Worm (Caenorhabditis elegans) whole organism, young adult: ENCODE results near the gene ceh-43.

Experiments used
- C06A6.2 ChIP-seq: fragments of 200-800 bp; sonication (Bioruptor generic); conservative IDR thresholded peaks from 2 replicates; pipeline ENCODE4 v1.3.6; 2022; ENCODE audit warnings: missing genetic modification characterization, missing compliant biosample characterization
- D2030.7 ChIP-seq: fragments of 200-800 bp; sonication (Bioruptor generic); IDR thresholded peaks from 2 replicates; pipeline ENCODE4 v1.3.6; 2022; ENCODE audit warnings: missing genetic modification reagents, missing genetic modification characterization, missing compliant biosample characterization
- F10E7.11 ChIP-seq: sonication (generic microtip); optimal IDR thresholded peaks from 2 replicates; lab custom pipeline; 2017; ENCODE audit warnings: mild to moderate bottlenecking, missing genetic modification characterization, moderate library complexity, missing compliant biosample characterization
- F33H1.4 ChIP-seq: fragments of 200-800 bp; sonication (Bioruptor generic); IDR thresholded peaks from 2 replicates; pipeline ENCODE4 v1.3.6; 2022; ENCODE audit warnings: missing genetic modification reagents, missing genetic modification characterization, missing compliant biosample characterization
- F57A8.1 ChIP-seq: fragments of 200-800 bp; sonication (Bioruptor generic); optimal IDR thresholded peaks from 2 replicates; lab custom pipeline; 2018; ENCODE audit warnings: mild to moderate bottlenecking, missing genetic modification characterization, moderate library complexity, missing compliant biosample characterization
- K11D2.4 ChIP-seq: fragments of 200-800 bp; sonication (Bioruptor generic); IDR thresholded peaks from 2 replicates; pipeline ENCODE4 v1.3.6; 2022; ENCODE audit warnings: missing genetic modification reagents, missing genetic modification characterization, missing compliant biosample characterization
- K12H6.12 ChIP-seq: fragments of 200-800 bp; sonication (Bioruptor generic); optimal IDR thresholded peaks from 2 replicates; lab custom pipeline; 2018; ENCODE audit warnings: mild to moderate bottlenecking, missing genetic modification characterization, missing compliant biosample characterization
- T07F8.4 ChIP-seq: sonication (generic microtip); optimal IDR thresholded peaks from 2 replicates; lab custom pipeline; 2016; ENCODE audit warnings: mild to moderate bottlenecking, missing genetic modification characterization, moderate library complexity, missing compliant biosample characterization
- Y53G8AR.9 ChIP-seq: fragments of 200-800 bp; sonication (Bioruptor generic); conservative IDR thresholded peaks from 2 replicates; pipeline ENCODE4 v1.3.6; 2022; ENCODE audit warnings: missing genetic modification reagents, missing genetic modification characterization, missing compliant biosample characterization
- Y95B8A.8 ChIP-seq: fragments of 200-800 bp; sonication (Bioruptor generic); IDR thresholded peaks from 2 replicates; pipeline ENCODE4 v1.3.6; 2022; ENCODE audit warnings: missing genetic modification reagents, missing genetic modification characterization, missing compliant biosample characterization
- ZK185.1 ChIP-seq: sonication (generic microtip); optimal IDR thresholded peaks from 2 replicates; lab custom pipeline; 2016; ENCODE audit warnings: mild to moderate bottlenecking, missing genetic modification characterization, missing compliant biosample characterization; ENCODE audit not compliant: poor library complexity, severe bottlenecking
- aptf-2 ChIP-seq: fragments of 200-800 bp; sonication (Bioruptor generic); conservative IDR thresholded peaks from 2 replicates; pipeline ENCODE4 v1.3.6; 2022; ENCODE audit warnings: missing genetic modification reagents, missing genetic modification characterization, missing compliant biosample characterization
- aptf-3 ChIP-seq: fragments of 200-800 bp; sonication (Bioruptor generic); IDR thresholded peaks from 2 replicates; pipeline ENCODE4 v1.3.6; 2022; ENCODE audit warnings: missing genetic modification characterization, missing compliant biosample characterization
- attf-3 ChIP-seq: fragments of 200-800 bp; sonication (Bioruptor generic); conservative IDR thresholded peaks from 2 replicates; pipeline ENCODE4 v1.3.6; 2022; ENCODE audit warnings: missing genetic modification reagents, missing genetic modification characterization, missing compliant biosample characterization
- attf-5 ChIP-seq: fragments of 200-800 bp; sonication (Bioruptor generic); optimal IDR thresholded peaks from 2 replicates; lab custom pipeline; 2018; ENCODE audit warnings: mild to moderate bottlenecking, missing genetic modification characterization, missing compliant biosample characterization
- cebp-2 ChIP-seq: fragments of 200-800 bp; sonication (Bioruptor generic); IDR thresholded peaks from 2 replicates; pipeline ENCODE4 v1.3.6; 2022; ENCODE audit warnings: missing genetic modification characterization, missing compliant biosample characterization
- ceh-100 ChIP-seq: fragments of 200-800 bp; sonication (Bioruptor generic); IDR thresholded peaks from 2 replicates; pipeline ENCODE4 v1.3.6; 2022; ENCODE audit warnings: missing genetic modification reagents, missing genetic modification characterization, missing compliant biosample characterization
- ceh-40 ChIP-seq: fragments of 200-800 bp; sonication (Bioruptor generic); IDR thresholded peaks from 2 replicates; pipeline ENCODE4 v1.3.6; 2022; ENCODE audit warnings: missing genetic modification characterization, missing compliant biosample characterization
- ceh-91 ChIP-seq: fragments of 200-800 bp; sonication (Bioruptor generic); IDR thresholded peaks from 2 replicates; pipeline ENCODE4 v1.3.6; 2022; ENCODE audit warnings: missing genetic modification reagents, missing genetic modification characterization, missing compliant biosample characterization
- dox-1 ChIP-seq: fragments of 200-800 bp; sonication (Bioruptor generic); IDR thresholded peaks from 2 replicates; pipeline ENCODE4 v1.3.6; 2022; ENCODE audit warnings: missing genetic modification reagents, missing genetic modification characterization, missing compliant biosample characterization
- dpl-1 ChIP-seq: fragments of 150-350 bp; optimal IDR thresholded peaks from 2 replicates; lab custom pipeline; 2014; ENCODE audit warnings: missing biosample characterization, missing genetic modification reagents, missing genetic modification characterization
- ekl-4 ChIP-seq: fragments of 200-800 bp; sonication (Bioruptor generic); IDR thresholded peaks from 2 replicates; pipeline ENCODE4 v1.3.6; 2022; ENCODE audit warnings: missing genetic modification reagents, missing genetic modification characterization, missing compliant biosample characterization
- ets-4 ChIP-seq: fragments of 200-800 bp; sonication (Bioruptor generic); optimal IDR thresholded peaks from 2 replicates; lab custom pipeline; 2018; ENCODE audit warnings: mild to moderate bottlenecking, missing genetic modification characterization, missing compliant biosample characterization
- hmg-1.2 ChIP-seq: fragments of 200-800 bp; sonication (Bioruptor generic); IDR thresholded peaks from 2 replicates; pipeline ENCODE4 v1.3.6; 2022; ENCODE audit warnings: missing genetic modification reagents, missing genetic modification characterization, missing compliant biosample characterization
- hsf-1 ChIP-seq: fragments of 200-800 bp; sonication (Bioruptor generic); IDR thresholded peaks from 2 replicates; pipeline ENCODE4 v1.3.6; 2022; ENCODE audit warnings: missing genetic modification reagents, missing genetic modification characterization, missing compliant biosample characterization
- lag-1 ChIP-seq: fragments of 200-800 bp; sonication (Bioruptor generic); IDR thresholded peaks from 2 replicates; pipeline ENCODE4 v1.3.6; 2022; ENCODE audit warnings: missing genetic modification reagents, missing genetic modification characterization, missing compliant biosample characterization
- let-607 ChIP-seq, 2 experiments: fragments of 200-800 bp in 1 of 2; sonication (Bioruptor generic) in 1 of 2; sonication (generic microtip) in 1 of 2; optimal IDR thresholded peaks; 2 replicates each; lab custom pipeline; 2016 to 2018; ENCODE audit warnings: mild to moderate bottlenecking in 2 of 2, missing compliant biosample characterization in 2 of 2, missing genetic modification characterization in 2 of 2, moderate library complexity in 2 of 2, missing genotype in 1 of 2
- lin-26 ChIP-seq: fragments of 200-800 bp; sonication (Bioruptor generic); IDR thresholded peaks from 2 replicates; pipeline ENCODE4 v1.3.6; 2022; ENCODE audit warnings: missing genetic modification reagents, missing genetic modification characterization, missing compliant biosample characterization
- lin-54 ChIP-seq: fragments of 200-800 bp; sonication (Bioruptor generic); optimal IDR thresholded peaks from 2 replicates; lab custom pipeline; 2018; ENCODE audit warnings: mild to moderate bottlenecking, missing genetic modification characterization, missing compliant biosample characterization
- madf-6 ChIP-seq: fragments of 200-800 bp; sonication (Bioruptor generic); IDR thresholded peaks from 2 replicates; pipeline ENCODE4 v1.3.6; 2022; ENCODE audit warnings: missing genetic modification reagents, missing genetic modification characterization, missing compliant biosample characterization
- madf-8 ChIP-seq: fragments of 200-800 bp; sonication (Bioruptor generic); conservative IDR thresholded peaks from 2 replicates; pipeline ENCODE4 v1.3.6; 2022; ENCODE audit warnings: missing genetic modification reagents, missing genetic modification characterization, missing compliant biosample characterization
- mcd-1 ChIP-seq: fragments of 200-800 bp; sonication (Bioruptor generic); IDR thresholded peaks from 2 replicates; pipeline ENCODE4 v1.3.6; 2022; ENCODE audit warnings: missing genetic modification reagents, missing genetic modification characterization, missing compliant biosample characterization
- nfya-2 ChIP-seq: fragments of 200-800 bp; sonication (Bioruptor generic); IDR thresholded peaks from 2 replicates; pipeline ENCODE4 v1.3.6; 2022; ENCODE audit warnings: missing genetic modification reagents, missing genetic modification characterization, missing compliant biosample characterization
- nfyb-1 ChIP-seq: fragments of 200-800 bp; sonication (Bioruptor generic); IDR thresholded peaks from 2 replicates; pipeline ENCODE4 v1.3.6; 2022; ENCODE audit warnings: missing genetic modification reagents, missing genetic modification characterization, missing compliant biosample characterization
- nhr-179 ChIP-seq: sonication (generic microtip); optimal IDR thresholded peaks from 2 replicates; lab custom pipeline; 2016; ENCODE audit warnings: mild to moderate bottlenecking, missing genetic modification characterization, missing compliant biosample characterization
- pbrm-1 ChIP-seq: fragments of 200-800 bp; sonication (Bioruptor generic); IDR thresholded peaks from 2 replicates; pipeline ENCODE4 v1.3.6; 2022; ENCODE audit warnings: missing genetic modification reagents, missing genetic modification characterization, missing compliant biosample characterization
- rcor-1 ChIP-seq: fragments of 200-800 bp; sonication (Bioruptor generic); IDR thresholded peaks from 2 replicates; pipeline ENCODE4 v1.3.6; 2022; ENCODE audit warnings: missing genetic modification reagents, missing genetic modification characterization, missing compliant biosample characterization
- rec-8 ChIP-seq, 2 experiments: sonication (generic microtip); optimal IDR thresholded peaks; 2 replicates each; lab custom pipeline; 2016; ENCODE audit warnings: mild to moderate bottlenecking in 2 of 2, missing genetic modification characterization in 2 of 2, missing genetic modification reagents in 2 of 2, missing genotype in 2 of 2, missing biosample characterization in 1 of 2, missing compliant biosample characterization in 1 of 2, moderate library complexity in 1 of 2
- rpc-1 ChIP-seq, 2 experiments: fragments of 150-350 bp in 1 of 2; sonication (generic microtip) in 1 of 2; optimal IDR thresholded peaks; 2 replicates each; lab custom pipeline; 2014 to 2018; ENCODE audit warnings: missing biosample characterization in 1 of 2, missing genetic modification characterization in 1 of 2, missing genetic modification reagents in 1 of 2, missing genotype in 1 of 2
- tbp1 ChIP-seq: fragments of 200-800 bp; sonication (Bioruptor generic); optimal IDR thresholded peaks from 2 replicates; lab custom pipeline; 2018; ENCODE audit warnings: mild to moderate bottlenecking, missing genetic modification characterization, missing compliant biosample characterization
- ztf-18 ChIP-seq: sonication (generic microtip); optimal IDR thresholded peaks from 2 replicates; lab custom pipeline; 2016; ENCODE audit warnings: missing genotype, mild to moderate bottlenecking, missing genetic modification characterization, missing compliant biosample characterization
- ztf-25 ChIP-seq: fragments of 200-800 bp; sonication (Bioruptor generic); IDR thresholded peaks from 2 replicates; pipeline ENCODE4 v1.3.6; 2022; ENCODE audit warnings: missing genetic modification reagents, missing genetic modification characterization, missing compliant biosample characterization
- ztf-3 ChIP-seq: fragments of 200-800 bp; sonication (Bioruptor generic); optimal IDR thresholded peaks from 2 replicates; lab custom pipeline; 2018; ENCODE audit warnings: mild to moderate bottlenecking, missing genetic modification characterization, missing compliant biosample characterization

The ceh-43 gene

DNA sequence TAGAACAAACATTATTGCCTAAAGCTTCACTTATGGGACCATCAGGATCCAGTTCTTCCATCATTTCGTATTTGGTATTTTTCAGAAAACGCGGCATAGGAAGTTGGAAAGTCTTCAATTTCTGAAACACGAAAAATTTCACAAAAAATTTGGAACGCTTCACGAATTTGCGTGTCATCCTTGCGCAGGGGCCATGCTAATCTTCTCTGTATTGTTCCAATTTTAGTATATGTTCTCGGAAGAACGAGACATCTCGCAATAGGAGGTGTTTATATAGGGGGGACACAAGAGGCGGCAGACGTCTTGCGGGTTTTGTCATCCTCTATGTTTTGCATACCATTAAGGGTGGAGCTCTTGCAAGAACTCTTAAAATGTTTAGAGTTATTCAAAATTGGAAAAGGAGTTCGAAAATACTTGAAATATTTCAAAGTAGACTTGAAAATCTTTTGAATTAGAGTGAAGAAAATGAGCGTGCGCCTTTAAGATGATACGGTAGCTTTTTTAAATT, 23.0 kb downstream of the ceh-43 start (continued):
- TF ChIP-seq ceh-91 (GFP tag; lab: Robert Waterston, UW) = peak; percentile 45; the same call in 1 of the 2 replicates
- peak; percentile 62 for TF ChIP-seq rpc-1 (optimal IDR thresholded peaks at IDR 0.05; lab: Kevin White, UChicago)
- TF ChIP-seq rpc-1 (tag; optimal IDR thresholded peaks at IDR 0.05; lab: Kevin White, UChicago) = peak; percentile 77
- peak; percentile 61 for TF ChIP-seq F33H1.4 (GFP tag; lab: Robert Waterston, UW)
- peak; percentile 80 for TF ChIP-seq dox-1 (GFP tag; lab: Robert Waterston, UW)
- TF ChIP-seq aptf-3 = peak; percentile 79; the same call in 1 of the 2 replicates
- TF ChIP-seq D2030.7 (GFP tag; lab: Robert Waterston, UW) = peak; percentile 66
- peak; percentile 81 for TF ChIP-seq rcor-1 (GFP tag; lab: Robert Waterston, UW)
- TF ChIP-seq C06A6.2 (GFP tag; lab: Robert Waterston, UW) = peak; percentile 59
- peak; percentile 63; the same call in 1 of the 2 replicates for TF ChIP-seq ztf-25 (GFP tag; lab: Robert Waterston, UW)
- TF ChIP-seq nfya-2 (GFP tag; lab: Robert Waterston, UW) = 0 out of 2 replicates have a peak, but pooled peaks have one; percentile 44
- peak; percentile 82; the same call in 1 of the 2 replicates for TF ChIP-seq cebp-2 (GFP tag; lab: Robert Waterston, UW)
- peak in 1 of 2 experiments; percentile 34 for TF ChIP-seq rec-8 (tag; optimal IDR thresholded peaks at IDR 0.05; lab: Kevin White, UChicago)
- TF ChIP-seq madf-8 = peak; percentile 90
- 0 out of 2 replicates have a peak, but pooled peaks have one; percentile 21 for TF ChIP-seq attf-3 (GFP tag; lab: Robert Waterston, UW)
- TF ChIP-seq tbp1 (GFP tag; lab: Kevin White, UChicago) = peak; percentile 79
- TF ChIP-seq Y53G8AR.9 (GFP tag; lab: Robert Waterston, UW) = 0 out of 2 replicates have a peak, but pooled peaks have one; percentile 20
- TF ChIP-seq T07F8.4 (tag; lab: Kevin White, UChicago) = peak; percentile 30
- 0 out of 2 replicates have a peak, but pooled peaks have one; percentile 31 for TF ChIP-seq ceh-40 (GFP tag; lab: Robert Waterston, UW)
- 0 out of 2 replicates have a peak, but pooled peaks have one; percentile 49 for TF ChIP-seq Y95B8A.8 (GFP tag; lab: Robert Waterston, UW)
- peak; percentile 23 for TF ChIP-seq ztf-18 (tag; lab: Kevin White, UChicago)
- peak; percentile 90 for TF ChIP-seq nfyb-1 (GFP tag; lab: Robert Waterston, UW)
- TF ChIP-seq lin-26 = peak; percentile 90
- TF ChIP-seq pbrm-1 (GFP tag; lab: Robert Waterston, UW) = peak; percentile 81; the same call in 1 of the 2 replicates
- peak; percentile 90 for TF ChIP-seq ekl-4
- peak; percentile 32; the same call in 1 of the 2 replicates for TF ChIP-seq K11D2.4 (GFP tag; lab: Robert Waterston, UW)
- peak; percentile 63 for TF ChIP-seq ceh-100
- peak; percentile 69 for TF ChIP-seq mcd-1 (GFP tag; lab: Robert Waterston, UW)

DNA sequence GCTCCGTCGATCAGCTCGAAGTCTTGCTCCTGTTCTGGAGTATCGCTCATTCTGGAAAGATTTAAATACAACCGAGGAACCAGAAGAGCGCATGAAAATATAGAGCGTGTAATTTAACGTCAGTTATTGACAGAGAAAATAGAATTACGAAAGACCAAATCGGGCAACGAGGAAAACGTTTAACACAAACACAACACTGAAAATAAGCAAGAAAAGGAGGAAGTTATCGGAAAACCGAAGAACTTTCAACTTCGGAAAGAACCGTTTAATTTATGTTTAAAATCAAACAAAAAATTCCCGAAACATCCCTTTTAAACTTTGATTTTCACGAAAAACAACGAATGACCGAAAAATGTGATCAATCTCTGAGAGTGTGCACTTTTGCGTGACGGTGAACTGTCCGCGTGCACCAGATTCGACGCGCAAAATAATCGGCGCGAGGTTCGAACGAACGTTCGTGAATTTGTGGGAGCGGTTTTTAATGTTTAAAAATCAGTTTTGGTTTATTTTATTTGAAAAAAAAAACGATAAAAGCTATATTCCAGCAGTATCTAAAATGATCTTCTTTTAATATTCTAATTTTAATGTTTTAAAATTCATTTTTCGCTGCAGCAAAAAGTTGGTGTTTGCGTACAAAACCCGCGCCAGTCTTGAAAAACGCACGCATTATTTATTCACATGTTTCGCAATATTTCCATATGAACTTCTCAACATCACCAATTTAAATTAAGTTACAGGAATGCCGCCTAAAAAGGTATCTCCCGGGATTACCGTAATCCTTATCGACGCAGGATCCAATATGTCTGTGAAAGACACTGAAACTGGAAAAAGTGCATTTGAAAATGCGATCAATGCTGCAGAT, 30.4 kb downstream of the ceh-43 start, which contains the start of the genes R07E5.7 and cku-80:
Gene R07E5.7, minus strand, starts transcription at position 51 of the 862 bp plus-strand sequence.
Gene cku-80, plus strand, starts transcription at position 732 of the 862 bp plus-strand sequence.
- TF ChIP-seq dox-1 (GFP tag; lab: Robert Waterston, UW) = no peak
- peak; percentile 59 for TF ChIP-seq mcd-1 (GFP tag; lab: Robert Waterston, UW)
- TF ChIP-seq dpl-1 (GFP tag; lab: Kevin White, UChicago) = peak; percentile 72
- no peak for TF ChIP-seq ets-4 (GFP tag; lab: Kevin White, UChicago)
- no peak for TF ChIP-seq F57A8.1 (GFP tag; lab: Kevin White, UChicago)
- TF ChIP-seq K12H6.12 (tag; lab: Kevin White, UChicago) = peak; percentile 33
- peak; percentile 0 for TF ChIP-seq ZK185.1
- TF ChIP-seq cebp-2 (GFP tag; lab: Robert Waterston, UW) = no peak
- no peak for TF ChIP-seq nhr-179 (tag; lab: Kevin White, UChicago)
- no peak for TF ChIP-seq D2030.7 (GFP tag; lab: Robert Waterston, UW)
- TF ChIP-seq lag-1 = no peak
- TF ChIP-seq C06A6.2 (GFP tag; lab: Robert Waterston, UW) = no peak
- peak; percentile 62; the same call in 1 of the 2 replicates for TF ChIP-seq madf-6
- TF ChIP-seq aptf-2 (GFP tag; lab: Robert Waterston, UW) = no peak
- peak; percentile 46; the same call in 1 of the 2 replicates for TF ChIP-seq pbrm-1 (GFP tag; lab: Robert Waterston, UW)
- TF ChIP-seq attf-5 (GFP tag; lab: Kevin White, UChicago) = peak; percentile 79
- peak; percentile 79 for TF ChIP-seq lin-54 (GFP tag; lab: Kevin White, UChicago)
- no peak for TF ChIP-seq F10E7.11
- TF ChIP-seq let-607 (tag; optimal IDR thresholded peaks at IDR 0.05; lab: Kevin White, UChicago) = peak in 1 of 2 experiments; percentile 6
- TF ChIP-seq ekl-4 = peak; percentile 11; the same call in 1 of the 2 replicates
- peak; percentile 39 for TF ChIP-seq hmg-1.2
- no peak for TF ChIP-seq ztf-3 (GFP tag; lab: Kevin White, UChicago)
- no peak for TF ChIP-seq hsf-1 (GFP tag; lab: Robert Waterston, UW)
